Worm (Caenorhabditis elegans): ENCODE data around the gene F55C9.14.

The F55C9.14 gene

DNA sequence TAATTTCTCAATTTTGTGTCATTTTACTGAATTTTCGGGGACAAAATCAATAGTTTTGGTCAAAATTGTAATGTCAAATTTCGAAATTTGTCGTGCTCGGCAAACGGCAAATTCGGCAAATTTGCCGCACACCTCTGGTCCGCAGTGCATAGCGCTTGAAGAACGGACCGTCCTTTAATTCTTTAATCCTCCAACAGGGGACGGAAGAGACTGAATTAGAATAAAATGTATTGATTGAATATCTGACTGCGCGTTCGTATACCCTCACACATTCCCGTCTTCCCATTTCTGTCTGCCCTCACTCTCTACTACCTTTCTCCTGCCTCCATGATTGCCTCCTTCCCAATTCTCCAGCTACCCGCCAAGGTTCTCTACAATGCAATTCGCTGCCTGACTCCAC is at the start of gene F55C9.14:
TSS of gene F55C9.14 (plus strand) at position 301 of the 400 bp plus-strand sequence.
- no peak for TF ChIP-seq crh-2 (tag; optimal IDR thresholded peaks at IDR 0.05)
- no peak for TF ChIP-seq C34F6.9 (tag; optimal IDR thresholded peaks at IDR 0.05)
- TF ChIP-seq nhr-23 (tag; optimal IDR thresholded peaks at IDR 0.05), result no peak
- no peak for TF ChIP-seq R02D3.7 (tag; optimal IDR thresholded peaks at IDR 0.05)
- no peak for TF ChIP-seq nhr-77 (tag; optimal IDR thresholded peaks at IDR 0.05)
- TF ChIP-seq alr-1 (tag; optimal IDR thresholded peaks at IDR 0.05), result no peak
- no peak for TF ChIP-seq zag-1 (tag; optimal IDR thresholded peaks at IDR 0.05)
- no peak for TF ChIP-seq lin-39 (tag; optimal IDR thresholded peaks at IDR 0.05)
- TF ChIP-seq gmeb-1 (tag; optimal IDR thresholded peaks at IDR 0.05), result no peak
- no peak for TF ChIP-seq F13H6.1 (tag; optimal IDR thresholded peaks at IDR 0.05)
- no peak for TF ChIP-seq skn-1 (tag; optimal IDR thresholded peaks at IDR 0.05)
- TF ChIP-seq snpc-4 (tag; optimal IDR thresholded peaks at IDR 0.05), result no peak
- no peak for TF ChIP-seq unc-62 (GFP tag; optimal IDR thresholded peaks at IDR 0.05)
- no peak for TF ChIP-seq ztf-1 (GFP tag; conservative IDR thresholded peaks at IDR 0.05)
- TF ChIP-seq nhr-10 (tag; optimal IDR thresholded peaks at IDR 0.05), result no peak
- no peak for TF ChIP-seq nhr-21 (tag; optimal IDR thresholded peaks at IDR 0.05)
- no peak for TF ChIP-seq nhr-25 (tag; optimal IDR thresholded peaks at IDR 0.05)
- TF ChIP-seq nhr-11 (tag; optimal IDR thresholded peaks at IDR 0.05), result no peak
- TF ChIP-seq egl-27 (tag; optimal IDR thresholded peaks at IDR 0.05), result no peak
- no peak for TF ChIP-seq ZK546.5 (tag; optimal IDR thresholded peaks at IDR 0.05)

DNA sequence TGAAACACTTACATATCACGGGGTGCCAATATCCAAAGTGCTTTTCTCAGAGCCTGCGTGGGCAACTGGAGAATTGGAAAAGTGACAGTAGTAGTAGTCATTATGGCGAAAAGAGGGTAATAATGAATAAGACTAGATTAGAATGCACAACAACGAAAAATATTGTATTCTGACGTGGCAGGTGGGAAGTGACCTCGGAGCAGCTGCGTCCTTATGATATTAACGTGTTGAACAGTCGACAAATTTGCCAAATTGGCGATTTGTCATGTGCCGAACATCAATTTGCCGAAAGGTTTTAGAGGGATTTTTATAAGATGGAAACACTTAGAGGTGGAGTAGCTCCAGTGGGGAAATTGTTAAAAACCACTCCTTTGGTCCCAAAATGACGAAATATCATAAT is 48.4 kb upstream of the F55C9.14 start, which contains the start of gene str-81:
TSS of gene str-81 (minus strand) at position 101 of the 400 bp plus-strand sequence.
- TF ChIP-seq peb-1 (tag; optimal IDR thresholded peaks at IDR 0.05) (no peak), lsy-2 (tag; optimal IDR thresholded peaks at IDR 0.05) (no peak), dmd-4 (tag; optimal IDR thresholded peaks at IDR 0.05) (no peak), sma-9 (GFP tag; optimal IDR thresholded peaks at IDR 0.05) (no peak), sma-9 (tag; optimal IDR thresholded peaks at IDR 0.05) (no peak), lin-13 (GFP tag; optimal IDR thresholded peaks at IDR 0.05) (no peak), nhr-237 (tag; optimal IDR thresholded peaks at IDR 0.05) (no peak), nhr-23 (tag; optimal IDR thresholded peaks at IDR 0.05) (no peak), sem-4 (tag; optimal IDR thresholded peaks at IDR 0.05) (no peak), elt-1 (tag; optimal IDR thresholded peaks at IDR 0.05) (no peak), nhr-25 (tag; optimal IDR thresholded peaks at IDR 0.05) (no peak), ceh-16 (tag; optimal IDR thresholded peaks at IDR 0.05) (no peak), lin-39 (tag; optimal IDR thresholded peaks at IDR 0.05) (no peak), nhr-21 (tag; optimal IDR thresholded peaks at IDR 0.05) (no peak), egl-27 (tag; optimal IDR thresholded peaks at IDR 0.05) (no peak), zag-1 (tag; optimal IDR thresholded peaks at IDR 0.05) (no peak), fos-1 (tag; optimal IDR thresholded peaks at IDR 0.05) (no peak)

DNA sequence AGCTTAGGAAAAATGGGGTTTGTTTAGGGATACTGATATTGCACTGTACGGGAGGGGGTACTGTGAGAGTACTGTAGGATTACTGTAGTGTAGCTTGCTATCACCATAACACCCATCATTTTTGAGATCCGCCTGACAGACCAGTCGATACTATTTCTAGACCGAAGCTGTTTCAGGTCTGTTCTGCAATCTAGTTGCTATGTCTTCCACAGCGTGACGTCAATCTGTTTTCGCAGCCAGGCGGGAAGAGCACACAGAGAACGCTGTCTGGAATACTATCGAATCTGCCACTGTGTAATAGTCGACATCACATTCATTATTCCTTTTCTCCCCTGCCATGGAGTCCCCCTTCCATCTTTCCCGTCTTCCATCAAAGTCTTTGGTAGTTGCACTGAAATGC is 47.5 kb upstream of the F55C9.14 start, which contains the start of gene F21D9.11:
TSS of gene F21D9.11 (plus strand) at position 301 of the 400 bp plus-strand sequence.
- TF ChIP-seq sma-9 (GFP tag; optimal IDR thresholded peaks at IDR 0.05) (no peak), sma-9 (tag; optimal IDR thresholded peaks at IDR 0.05) (no peak), zag-1 (tag; optimal IDR thresholded peaks at IDR 0.05) (no peak), nhr-129 (tag; optimal IDR thresholded peaks at IDR 0.05) (no peak), R02D3.7 (tag; optimal IDR thresholded peaks at IDR 0.05) (no peak), sem-4 (tag; optimal IDR thresholded peaks at IDR 0.05) (no peak), ztf-1 (GFP tag; conservative IDR thresholded peaks at IDR 0.05) (no peak), ceh-82 (tag; optimal IDR thresholded peaks at IDR 0.05) (no peak), ZK546.5 (tag; optimal IDR thresholded peaks at IDR 0.05) (no peak), ztf-11 (tag; optimal IDR thresholded peaks at IDR 0.05) (no peak), elt-3 (tag; optimal IDR thresholded peaks at IDR 0.05) (no peak), C34F6.9 (tag; optimal IDR thresholded peaks at IDR 0.05) (no peak), blmp-1 (tag; optimal IDR thresholded peaks at IDR 0.05; ENCODE audit: insufficient read depth) (no peak), lin-39 (tag; optimal IDR thresholded peaks at IDR 0.05) (no peak), unc-39 (tag; optimal IDR thresholded peaks at IDR 0.05) (no peak), lsy-2 (tag; optimal IDR thresholded peaks at IDR 0.05) (no peak), ama-1 (optimal IDR thresholded peaks at IDR 0.05) (no peak), Y55F3AM.14 (GFP tag; optimal IDR thresholded peaks at IDR 0.05) (no peak), mab-5 (tag; optimal IDR thresholded peaks at IDR 0.05) (no peak), snpc-4 (tag; optimal IDR thresholded peaks at IDR 0.05) (no peak), crh-2 (tag; optimal IDR thresholded peaks at IDR 0.05) (no peak)

Measured in whole organism, L2 larva.